Fruit fly (Drosophila melanogaster): Measurements from ENCODE around the gene Naglu.

Naglu gene

DNA sequence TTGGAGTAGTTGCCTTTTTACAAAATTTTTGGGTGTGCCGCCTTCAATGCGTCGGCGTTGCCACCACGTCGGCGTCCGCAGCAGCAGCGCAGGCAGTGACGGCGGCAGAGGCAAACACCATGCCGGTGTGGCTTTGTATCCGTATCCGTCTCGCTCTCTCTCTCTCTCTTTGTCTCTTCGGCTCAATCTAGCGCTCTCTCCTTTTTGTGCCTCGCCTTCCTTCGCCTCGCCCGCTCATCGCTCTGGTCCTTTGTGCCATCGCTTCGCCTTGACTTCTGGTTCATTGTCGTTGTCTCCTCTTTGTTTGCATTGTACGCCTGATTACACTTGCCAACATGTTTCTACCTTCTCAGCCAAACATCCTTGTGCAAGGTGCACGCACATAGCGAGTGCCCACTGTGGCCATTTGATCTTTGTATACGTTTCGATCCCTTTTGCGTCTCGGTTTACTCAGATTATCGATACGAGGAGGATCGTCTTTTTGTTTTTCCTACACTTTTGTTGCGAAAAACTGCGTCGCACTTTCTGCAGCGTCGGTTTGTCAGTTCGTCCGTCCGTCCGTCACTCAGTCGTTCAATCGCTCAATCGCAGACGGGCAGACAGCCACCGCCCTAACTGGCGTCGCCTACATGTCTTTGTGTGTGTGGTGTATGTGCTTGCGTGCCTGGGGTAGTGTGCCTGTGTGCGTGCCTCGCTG, 4.8 kb upstream of the Naglu start (continued):
- TF ChIP-seq lov (optimal IDR thresholded peaks at IDR 0.05) (peak; percentile 96), lov (GFP tag; IDR thresholded peaks at IDR 0.05) (no peak), lbe (GFP tag; optimal IDR thresholded peaks at IDR 0.05) (peak; percentile 55), Atf3 (GFP tag; optimal IDR thresholded peaks at IDR 0.05) (no peak), ATbp (GFP tag; optimal IDR thresholded peaks at IDR 0.05) (no peak), tll (GFP tag; optimal IDR thresholded peaks at IDR 0.05) (peak in 1 of 2 experiments; percentile 99), CG9817 (tag; optimal IDR thresholded peaks at IDR 0.05) (no peak), CG15601 (tag; optimal IDR thresholded peaks at IDR 0.05) (no peak), gfzf (GFP tag; optimal IDR thresholded peaks at IDR 0.05) (no peak), unc-4 (GFP tag; IDR thresholded peaks at IDR 0.05; ENCODE audit: partially characterized antibody) (no peak), dysf (GFP tag; IDR thresholded peaks at IDR 0.05) (0 out of 3 replicates have a peak, but pooled peaks have one; percentile 30), zen (tag; optimal IDR thresholded peaks at IDR 0.05) (peak; percentile 39), CG33557 (GFP tag; optimal IDR thresholded peaks at IDR 0.05) (no peak), fd96Cb (tag; optimal IDR thresholded peaks at IDR 0.05) (no peak), tio (GFP tag; optimal IDR thresholded peaks at IDR 0.05) (no peak), sob (GFP tag; IDR thresholded peaks at IDR 0.05) (no peak), CG8290 (GFP tag; optimal IDR thresholded peaks at IDR 0.05) (no peak), CG8290 (tag; optimal IDR thresholded peaks at IDR 0.05) (no peak), Dad (GFP tag; optimal IDR thresholded peaks at IDR 0.05) (no peak)

DNA sequence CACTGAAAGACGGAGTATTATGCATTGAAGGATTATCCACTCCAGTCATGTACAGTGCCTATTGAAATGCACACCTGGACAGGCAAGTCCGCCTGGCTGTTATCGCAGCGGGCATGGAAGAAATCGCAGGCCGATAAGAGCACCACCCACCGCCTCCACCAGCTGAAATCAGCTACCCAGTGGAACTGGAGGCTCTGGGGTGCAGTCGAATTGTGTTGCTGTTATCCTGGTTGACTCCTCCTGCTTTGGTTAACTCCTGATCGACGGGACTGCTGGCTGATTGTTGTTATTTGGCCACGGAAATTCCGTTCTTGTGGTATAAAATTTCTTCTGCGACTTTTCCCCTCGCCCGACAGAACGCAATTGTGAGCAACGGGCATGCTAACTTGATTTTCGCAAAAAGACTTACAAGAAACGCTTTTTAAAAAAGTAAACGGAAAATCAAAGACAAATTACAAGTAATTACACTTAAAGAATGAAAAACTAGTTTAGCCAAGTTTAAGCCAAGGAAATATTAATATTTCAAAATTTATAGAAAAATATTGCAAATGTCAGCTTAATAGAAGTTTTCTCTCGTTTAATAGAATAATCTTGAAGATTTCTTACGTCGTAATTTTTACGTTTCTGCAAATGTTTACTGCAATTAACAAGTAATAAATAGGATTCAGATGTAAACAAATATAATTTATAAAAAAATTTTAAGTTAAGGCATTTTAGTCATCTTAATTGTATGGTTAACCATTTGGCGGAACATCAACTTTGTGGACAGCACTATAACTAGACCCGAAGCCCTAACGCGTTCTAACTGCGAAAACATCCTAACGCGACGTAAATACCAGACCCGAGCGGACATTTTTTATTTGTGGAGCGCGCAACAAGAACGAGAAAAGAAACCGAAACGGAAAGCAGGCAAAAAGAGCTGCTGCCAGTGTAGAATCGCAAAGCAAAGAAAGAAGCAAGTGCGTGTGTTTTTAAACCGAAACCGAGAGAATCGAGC, 3.5 kb upstream of the Naglu start, which contains the start of the genes CG13398 and Akap200:
Gene CG13398 (minus strand): TSS at position 370 of the 997 bp plus-strand sequence.
Gene Akap200 (plus strand): TSS at position 804 of the 997 bp plus-strand sequence.
- no peak for TF ChIP-seq CG6791 (GFP tag; IDR thresholded peaks at IDR 0.05; ENCODE audit: partially characterized antibody)
- peak; percentile 38 for TF ChIP-seq CG9727 (GFP tag; optimal IDR thresholded peaks at IDR 0.05)
- no peak for TF ChIP-seq CG3407 (GFP tag; optimal IDR thresholded peaks at IDR 0.05)
- TF ChIP-seq CG3065 (GFP tag; optimal IDR thresholded peaks at IDR 0.05): no peak
- peak; percentile 33 for TF ChIP-seq CG9817 (tag; optimal IDR thresholded peaks at IDR 0.05)
- no peak for TF ChIP-seq dysf (GFP tag; IDR thresholded peaks at IDR 0.05)
- TF ChIP-seq HLH3B (GFP tag; IDR thresholded peaks at IDR 0.05): no peak
- TF ChIP-seq gfzf (GFP tag; optimal IDR thresholded peaks at IDR 0.05): peak; percentile 80
- TF ChIP-seq CG15269 (tag; optimal IDR thresholded peaks at IDR 0.05): no peak
- no peak for TF ChIP-seq so (GFP tag; IDR thresholded peaks at IDR 0.05)
- no peak for TF ChIP-seq H2.0 (GFP tag; IDR thresholded peaks at IDR 0.05)
- TF ChIP-seq CG4617 (GFP tag; optimal IDR thresholded peaks at IDR 0.05; ENCODE audit: borderline replicate concordance): peak; percentile 72
- TF ChIP-seq ken (GFP tag; IDR thresholded peaks at IDR 0.05): 0 out of 3 replicates have a peak, but pooled peaks have one; percentile 25
- TF ChIP-seq cato (GFP tag; optimal IDR thresholded peaks at IDR 0.05; ENCODE audit: borderline replicate concordance): no peak
- no peak for TF ChIP-seq ab (GFP tag; optimal IDR thresholded peaks at IDR 0.05)
- TF ChIP-seq CG30020 (tag; optimal IDR thresholded peaks at IDR 0.05): peak; percentile 31
- TF ChIP-seq chinmo (GFP tag; IDR thresholded peaks at IDR 0.05; ENCODE audit: partially characterized antibody): no peak
- TF ChIP-seq CG13894 (tag; optimal IDR thresholded peaks at IDR 0.05): no peak
- no peak for TF ChIP-seq tap (tag; optimal IDR thresholded peaks at IDR 0.05)
- no peak for TF ChIP-seq fu2 (GFP tag; optimal IDR thresholded peaks at IDR 0.05)
- no peak for TF ChIP-seq CG31388 (GFP tag; optimal IDR thresholded peaks at IDR 0.05)
- peak; percentile 46 for TF ChIP-seq CG8924 (tag; optimal IDR thresholded peaks at IDR 0.05)
- peak; percentile 17 for TF ChIP-seq YL-1 (GFP tag; optimal IDR thresholded peaks at IDR 0.05)
- no peak for TF ChIP-seq en (GFP tag; optimal IDR thresholded peaks at IDR 0.05)
- TF ChIP-seq CG12391 (tag; optimal IDR thresholded peaks at IDR 0.05): peak; percentile 65
- TF ChIP-seq B-H2 (GFP tag; optimal IDR thresholded peaks at IDR 0.05): peak; percentile 29
- TF ChIP-seq da (GFP tag; optimal IDR thresholded peaks at IDR 0.05): no peak
- no peak for TF ChIP-seq CG10462 (GFP tag; optimal IDR thresholded peaks at IDR 0.05)
- TF ChIP-seq CG6254 (GFP tag; optimal IDR thresholded peaks at IDR 0.05): no peak
- TF ChIP-seq gsb-n (tag; optimal IDR thresholded peaks at IDR 0.05): peak; percentile 11

Data from whole organism, embryonic.